Fruit fly (Drosophila melanogaster): Measurements from ENCODE around the gene heph.

DNA sequence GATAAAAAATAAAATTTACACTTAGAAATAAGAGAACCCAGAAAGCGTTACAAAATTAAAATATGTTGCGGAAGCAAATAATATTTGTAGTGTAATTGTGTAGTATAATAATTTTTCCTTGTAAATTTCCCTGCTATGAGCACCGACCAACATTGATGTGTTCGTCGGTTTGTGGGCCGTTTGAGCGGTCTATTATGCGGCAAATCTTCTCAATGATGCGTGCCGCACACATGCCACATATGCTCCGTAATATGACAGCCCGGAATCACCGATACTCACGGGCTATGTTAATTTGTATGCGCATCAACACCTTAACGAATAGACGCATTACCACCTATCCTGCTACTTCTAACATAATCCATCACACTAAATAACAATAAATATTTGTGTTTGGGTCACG, 38.5 kb downstream of the heph start:
- TF ChIP-seq psq (optimal IDR thresholded peaks at IDR 0.05) (no peak), h (optimal IDR thresholded peaks at IDR 0.05) (no peak)
